Worm (Caenorhabditis elegans) whole organism, L1 larva: ENCODE results near the gene irg-7.

Experiments used
- C04F5.9 ChIP-seq: sonication (generic microtip); optimal IDR thresholded peaks from 2 replicates; lab custom pipeline; 2016; ENCODE audit warnings: missing genetic modification characterization, missing compliant biosample characterization
- C16A3.4 ChIP-seq: fragments of 150-350 bp; optimal IDR thresholded peaks from 2 replicates; lab custom pipeline; 2014; ENCODE audit warnings: missing biosample characterization, missing genetic modification characterization
- aha-1 ChIP-seq: fragments of 150-350 bp; optimal IDR thresholded peaks from 2 replicates; lab custom pipeline; 2014; ENCODE audit warnings: missing biosample characterization, missing genetic modification characterization
- alr-1 ChIP-seq: fragments of 200-800 bp; sonication (Bioruptor generic); optimal IDR thresholded peaks from 2 replicates; lab custom pipeline; 2018; ENCODE audit warnings: borderline replicate concordance, mild to moderate bottlenecking, missing genetic modification characterization, missing compliant biosample characterization
- aly-2 ChIP-seq: fragments of 150-350 bp; optimal IDR thresholded peaks from 2 replicates; lab custom pipeline; 2014; ENCODE audit warnings: missing biosample characterization, missing genetic modification characterization
- ceh-8 ChIP-seq: fragments of 200-800 bp; sonication (Bioruptor generic); optimal IDR thresholded peaks from 2 replicates; lab custom pipeline; 2018; ENCODE audit warnings: mild to moderate bottlenecking, missing genetic modification characterization, moderate library complexity, missing compliant biosample characterization
- ceh-90 ChIP-seq: sonication (generic microtip); optimal IDR thresholded peaks from 2 replicates; lab custom pipeline; 2016; ENCODE audit warnings: missing genetic modification characterization, missing compliant biosample characterization
- ces-1 ChIP-seq: fragments of 150-350 bp; optimal IDR thresholded peaks from 2 replicates; lab custom pipeline; 2014; ENCODE audit warnings: missing biosample characterization, missing genetic modification reagents, missing genetic modification characterization
- dpl-1 ChIP-seq, 3 experiments: fragments of 150-350 bp in 2 of 3; sonication (generic microtip) in 1 of 3; optimal IDR thresholded peaks; 2 replicates each; lab custom pipeline; 2014 to 2017; ENCODE audit warnings: missing biosample characterization in 3 of 3, missing genetic modification characterization in 3 of 3, missing genetic modification reagents in 3 of 3
- dsc-1 ChIP-seq: sonication (generic microtip); optimal IDR thresholded peaks from 2 replicates; lab custom pipeline; 2016; ENCODE audit warnings: mild to moderate bottlenecking, missing genetic modification characterization, missing compliant biosample characterization
- efl-3 ChIP-seq: fragments of 200-800 bp; sonication (Bioruptor generic); optimal IDR thresholded peaks from 2 replicates; lab custom pipeline; 2018; ENCODE audit warnings: mild to moderate bottlenecking, missing genetic modification characterization, missing compliant biosample characterization
- elt-2 ChIP-seq: sonication (generic microtip); optimal IDR thresholded peaks from 2 replicates; lab custom pipeline; 2016; ENCODE audit warnings: missing genetic modification characterization, mild to moderate bottlenecking, inconsistent platforms, missing compliant biosample characterization, missing genetic modification reagents
- elt-3 ChIP-seq, 6 experiments: fragments of 150-350 bp in 1 of 6; sonication (generic microtip); optimal IDR thresholded peaks; 2 replicates each; lab custom pipeline; 2017 to 2018; ENCODE audit warnings: missing biosample characterization in 6 of 6, missing genetic modification characterization in 6 of 6, inconsistent platforms in 1 of 6
- fkh-4 ChIP-seq: sonication (generic microtip); optimal IDR thresholded peaks from 2 replicates; lab custom pipeline; 2016; ENCODE audit warnings: missing compliant biosample characterization, missing genetic modification characterization, borderline replicate concordance
- grh-1 ChIP-seq: fragments of 200-800 bp; sonication (Bioruptor generic); IDR thresholded peaks from 2 replicates; pipeline ENCODE4 v1.3.6; 2022; ENCODE audit warnings: missing genetic modification reagents, missing genetic modification characterization, missing compliant biosample characterization
- hlh-4 ChIP-seq: sonication (generic microtip); optimal IDR thresholded peaks from 2 replicates; lab custom pipeline; 2016; ENCODE audit warnings: mild to moderate bottlenecking, missing genetic modification characterization, missing compliant biosample characterization
- hpl-2 ChIP-seq: fragments of 150-350 bp; optimal IDR thresholded peaks from 2 replicates; lab custom pipeline; 2014; ENCODE audit warnings: missing biosample characterization, missing genetic modification reagents, missing genetic modification characterization
- irx-1 ChIP-seq: sonication (generic microtip); optimal IDR thresholded peaks from 2 replicates; lab custom pipeline; 2016; ENCODE audit warnings: missing genetic modification characterization, missing compliant biosample characterization
- lin-35 ChIP-seq, 2 experiments: fragments of 150-350 bp; optimal IDR thresholded peaks; 2 replicates each; lab custom pipeline; 2014; ENCODE audit warnings: missing biosample characterization in 2 of 2, missing genetic modification characterization in 2 of 2, missing genetic modification reagents in 2 of 2
- lin-39 ChIP-seq: fragments of 150-350 bp; optimal IDR thresholded peaks from 2 replicates; lab custom pipeline; 2014; ENCODE audit warnings: missing biosample characterization, missing genetic modification reagents, missing genetic modification characterization
- nhr-11 ChIP-seq: fragments of 150-350 bp; optimal IDR thresholded peaks from 2 replicates; lab custom pipeline; 2014; ENCODE audit warnings: missing biosample characterization, missing genetic modification characterization
- nhr-12 ChIP-seq: sonication (generic microtip); optimal IDR thresholded peaks from 2 replicates; lab custom pipeline; 2017; ENCODE audit warnings: missing biosample characterization, missing genetic modification characterization
- nhr-20 ChIP-seq: sonication (generic microtip); optimal IDR thresholded peaks from 2 replicates; lab custom pipeline; 2016; ENCODE audit warnings: mild to moderate bottlenecking, missing genetic modification characterization, missing compliant biosample characterization
- nhr-28 ChIP-seq: fragments of 150-350 bp; optimal IDR thresholded peaks from 2 replicates; lab custom pipeline; 2014; ENCODE audit warnings: missing biosample characterization, missing genetic modification characterization
- nhr-71 ChIP-seq: sonication (generic microtip); optimal IDR thresholded peaks from 2 replicates; lab custom pipeline; 2016; ENCODE audit warnings: mild to moderate bottlenecking, missing genetic modification characterization, moderate library complexity, missing compliant biosample characterization
- nhr-76 ChIP-seq: sonication (generic microtip); optimal IDR thresholded peaks from 2 replicates; lab custom pipeline; 2017; ENCODE audit warnings: missing biosample characterization, missing genetic modification characterization
- nhr-84 ChIP-seq: sonication (generic microtip); optimal IDR thresholded peaks from 2 replicates; lab custom pipeline; 2017; ENCODE audit warnings: missing biosample characterization, missing genetic modification characterization
- nhr-85 ChIP-seq: sonication (generic microtip); peaks from one replicate; lab custom pipeline; 2016; ENCODE audit warnings: missing genetic modification characterization, inconsistent platforms, missing compliant biosample characterization
- nhr-90 ChIP-seq: sonication (generic microtip); optimal IDR thresholded peaks from 2 replicates; lab custom pipeline; 2016; ENCODE audit warnings: mild to moderate bottlenecking, missing genetic modification characterization, missing compliant biosample characterization; ENCODE audit not compliant: poor library complexity
- skn-1 ChIP-seq: fragments of 150-350 bp; optimal IDR thresholded peaks from 2 replicates; lab custom pipeline; 2014; ENCODE audit warnings: missing biosample characterization, missing genetic modification characterization
- snu-23 ChIP-seq: sonication (generic microtip); optimal IDR thresholded peaks from 2 replicates; lab custom pipeline; 2016; ENCODE audit warnings: missing genetic modification characterization, missing compliant biosample characterization
- sox-4 ChIP-seq: sonication (generic microtip); optimal IDR thresholded peaks from 2 replicates; lab custom pipeline; 2016; ENCODE audit warnings: missing genetic modification characterization, missing compliant biosample characterization
- sup-37 ChIP-seq: fragments of 200-800 bp; sonication (Bioruptor generic); optimal IDR thresholded peaks from 2 replicates; lab custom pipeline; 2018; ENCODE audit warnings: mild to moderate bottlenecking, missing genetic modification characterization, missing compliant biosample characterization
- unc-62 ChIP-seq: fragments of 150-350 bp; optimal IDR thresholded peaks from 2 replicates; lab custom pipeline; 2014; ENCODE audit warnings: missing biosample characterization, missing genetic modification reagents, missing genetic modification characterization
- unc-86 ChIP-seq: sonication (generic microtip); optimal IDR thresholded peaks from 2 replicates; lab custom pipeline; 2016; ENCODE audit warnings: missing genetic modification characterization, missing compliant biosample characterization
- zag-1 ChIP-seq: fragments of 150-350 bp; optimal IDR thresholded peaks from 2 replicates; lab custom pipeline; 2014; ENCODE audit warnings: missing biosample characterization, missing genetic modification characterization
- zip-4 ChIP-seq: fragments of 200-800 bp; sonication (Bioruptor generic); optimal IDR thresholded peaks from 2 replicates; lab custom pipeline; 2018; ENCODE audit warnings: mild to moderate bottlenecking, missing genetic modification characterization, moderate library complexity, missing compliant biosample characterization

Gene irg-7

DNA sequence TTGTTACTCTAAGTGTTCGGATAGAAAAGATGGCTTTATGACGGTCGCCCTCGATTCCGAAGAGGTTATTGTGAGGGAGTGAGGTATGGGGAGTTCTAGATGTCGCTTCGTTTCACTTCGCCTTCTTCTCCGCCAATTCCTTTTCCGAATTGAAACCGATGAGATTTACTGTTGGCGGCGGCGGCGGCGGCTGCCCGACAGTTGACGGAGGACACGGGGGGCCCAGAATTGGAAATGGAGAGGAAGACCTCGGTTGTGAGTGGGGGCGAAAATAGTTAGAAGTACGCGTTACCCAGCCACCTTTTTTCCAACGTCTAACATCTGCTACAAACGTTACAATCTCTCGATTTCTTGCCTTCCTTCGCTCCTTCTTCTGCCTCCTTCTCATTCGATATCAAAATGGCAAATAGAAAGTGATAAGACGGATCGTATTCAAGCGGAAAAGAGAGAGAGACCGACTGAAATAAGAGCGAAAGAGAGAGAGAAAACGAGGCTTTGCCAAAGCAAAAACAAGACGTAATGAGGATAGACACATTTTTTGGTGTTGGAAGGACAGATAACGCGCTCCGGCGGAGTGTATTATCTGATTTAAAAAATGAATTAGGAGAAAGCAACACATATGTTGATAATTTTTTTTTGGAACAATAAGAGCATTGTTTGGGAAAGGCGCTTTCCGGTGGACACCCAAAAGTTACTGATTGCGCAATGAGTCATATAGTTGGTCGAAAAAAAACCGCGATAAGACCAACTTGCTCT, 25.2 kb downstream of the irg-7 start (continued):
- TF ChIP-seq C16A3.4 = no peak
- peak; percentile 7 for TF ChIP-seq snu-23
- no peak for TF ChIP-seq alr-1 (tag; lab: Kevin White, UChicago)
- no peak for TF ChIP-seq skn-1 (tag; lab: Kevin White, UChicago)
- no peak for TF ChIP-seq fkh-4 (tag; lab: Kevin White, UChicago)
- no peak for TF ChIP-seq nhr-84 (tag; lab: Kevin White, UChicago)
- no peak for TF ChIP-seq aha-1 (tag; lab: Kevin White, UChicago)
- no peak for TF ChIP-seq unc-62 (GFP tag; lab: Kevin White, UChicago)
- no peak for TF ChIP-seq aly-2 (tag; lab: Kevin White, UChicago)

ce11 chrX:3216698-3217097, 26.7 kb downstream of the irg-7 start:
- no peak for TF ChIP-seq unc-86 (tag; lab: Kevin White, UChicago)
- TF ChIP-seq dsc-1 (tag; lab: Kevin White, UChicago) = peak; percentile 24

DNA sequence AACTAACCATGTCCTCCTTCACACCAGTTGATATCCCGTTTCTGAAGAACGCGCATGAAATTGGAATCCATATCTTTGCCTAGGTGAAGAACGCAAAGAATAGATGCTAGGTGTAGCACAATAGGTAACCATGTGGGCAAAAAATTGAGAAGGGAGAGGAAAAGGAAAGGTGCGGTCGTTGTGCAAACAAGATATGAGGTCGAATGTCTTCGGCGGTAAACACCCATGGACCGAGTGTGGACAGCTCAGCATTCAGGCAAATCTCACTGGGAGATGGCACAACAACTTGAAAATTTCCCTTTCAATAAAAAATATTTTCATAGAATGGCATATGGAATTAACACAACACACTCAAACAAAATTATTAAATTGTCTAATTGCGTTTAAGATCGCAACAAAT, 33.9 kb downstream of the irg-7 start, which contains the start of gene F28B4.4:
Gene F28B4.4, minus strand, starts transcription at position 101 of the 400 bp plus-strand sequence.
- no peak for TF ChIP-seq C04F5.9
- no peak for TF ChIP-seq zip-4
- TF ChIP-seq zag-1 (tag; lab: Kevin White, UChicago) = no peak
- no peak for TF ChIP-seq nhr-76 (tag; lab: Kevin White, UChicago)
- no peak for TF ChIP-seq snu-23
- no peak for TF ChIP-seq unc-62 (GFP tag; lab: Kevin White, UChicago)
- no peak for TF ChIP-seq grh-1 (GFP tag; lab: Robert Waterston, UW)
- TF ChIP-seq ceh-8 (GFP tag; lab: Kevin White, UChicago) = no peak
- TF ChIP-seq nhr-11 (tag; lab: Kevin White, UChicago) = no peak
- no peak for TF ChIP-seq hpl-2
- no peak for TF ChIP-seq elt-2 (tag; lab: Kevin White, UChicago)

- no peak for TF ChIP-seq ces-1
- TF ChIP-seq sup-37 (GFP tag; lab: Kevin White, UChicago) = no peak
- TF ChIP-seq ceh-90 (tag; lab: Kevin White, UChicago) = no peak
- no peak for TF ChIP-seq nhr-12
- no peak for TF ChIP-seq nhr-76 (tag; lab: Kevin White, UChicago)
- no peak for TF ChIP-seq nhr-90 (tag; lab: Kevin White, UChicago)
- no peak for TF ChIP-seq irx-1
- no peak for TF ChIP-seq lin-39
- TF ChIP-seq nhr-20 (tag; lab: Kevin White, UChicago) = no peak
- TF ChIP-seq dpl-1 (GFP tag; optimal IDR thresholded peaks at IDR 0.05; lab: Kevin White, UChicago) = no peak
- TF ChIP-seq efl-3 (GFP tag; lab: Kevin White, UChicago) = no peak
- no peak for TF ChIP-seq nhr-85 (tag; lab: Kevin White, UChicago)
- TF ChIP-seq hlh-4 (tag; lab: Kevin White, UChicago) = no peak
- TF ChIP-seq C16A3.4 = no peak
- TF ChIP-seq elt-3 (tag; optimal IDR thresholded peaks at IDR 0.05; lab: Kevin White, UChicago) = no peak
These were observed 38.7 kb downstream of the irg-7 start, which contains the start of gene F28B4.1 for ce11 chrX:3204778-3205177. F28B4.1 (plus strand) TSS chrX:3205078.

DNA sequence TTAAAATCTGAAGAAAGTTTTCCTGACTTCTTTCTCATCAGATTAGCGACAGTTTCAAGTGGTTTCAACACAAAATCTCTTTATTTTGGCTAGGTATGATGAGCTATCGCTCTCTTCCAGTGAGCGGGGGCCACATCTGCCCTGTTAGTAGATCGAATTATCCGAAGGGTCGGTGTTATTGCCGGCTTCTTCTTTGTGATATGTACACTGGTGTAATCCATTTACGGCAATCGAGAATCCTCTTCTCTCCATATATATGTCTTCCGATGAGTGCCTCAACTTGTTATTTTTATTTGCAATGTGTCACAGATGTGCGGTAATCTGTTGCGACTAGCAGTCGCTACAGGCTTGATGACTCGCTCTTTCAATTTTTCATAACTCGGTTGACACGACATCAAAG, 41.1 kb downstream of the irg-7 start:
- no peak for TF ChIP-seq sox-4 (tag; lab: Kevin White, UChicago)
- no peak for TF ChIP-seq nhr-71 (tag; lab: Kevin White, UChicago)
- no peak for TF ChIP-seq nhr-28 (tag; lab: Kevin White, UChicago)
- no peak for TF ChIP-seq lin-35 (GFP tag; optimal IDR thresholded peaks at IDR 0.05; lab: Kevin White, UChicago)
